Worm (Caenorhabditis elegans) whole organism, L2 larva: ENCODE data around the gene best-20.

Source experiments
- ZK546.5 ChIP-seq: sonication (generic microtip); optimal IDR thresholded peaks from 2 replicates; lab custom pipeline; 2017; ENCODE audit warnings: missing biosample characterization, missing genetic modification characterization
- ceh-16 ChIP-seq: fragments of 150-350 bp; optimal IDR thresholded peaks from 2 replicates; lab custom pipeline; 2014; ENCODE audit warnings: missing biosample characterization, missing genetic modification characterization
- ceh-82 ChIP-seq: fragments of 150-350 bp; optimal IDR thresholded peaks from 2 replicates; lab custom pipeline; 2014; ENCODE audit warnings: missing biosample characterization, missing genetic modification characterization
- elt-1 ChIP-seq: fragments of 150-350 bp; optimal IDR thresholded peaks from 2 replicates; lab custom pipeline; 2014; ENCODE audit warnings: missing biosample characterization, missing genetic modification characterization
- nhr-12 ChIP-seq: fragments of 150-350 bp; optimal IDR thresholded peaks from 2 replicates; lab custom pipeline; 2014; ENCODE audit warnings: missing biosample characterization, missing genetic modification characterization
- nhr-237 ChIP-seq: fragments of 150-350 bp; optimal IDR thresholded peaks from 2 replicates; lab custom pipeline; 2014; ENCODE audit warnings: missing biosample characterization, missing genetic modification characterization
- nhr-25 ChIP-seq: fragments of 150-350 bp; sonication (generic microtip); optimal IDR thresholded peaks from 3 replicates; lab custom pipeline; 2014; ENCODE audit warnings: missing biosample characterization, missing genetic modification characterization
- nhr-77 ChIP-seq: fragments of 150-350 bp; optimal IDR thresholded peaks from 2 replicates; lab custom pipeline; 2014; ENCODE audit warnings: missing biosample characterization, missing genetic modification characterization
- snpc-4 ChIP-seq: fragments of 150-350 bp; optimal IDR thresholded peaks from 2 replicates; lab custom pipeline; 2014; ENCODE audit warnings: missing biosample characterization, missing genetic modification characterization
- unc-39 ChIP-seq: fragments of 150-350 bp; optimal IDR thresholded peaks from 2 replicates; lab custom pipeline; 2014; ENCODE audit warnings: missing biosample characterization, missing genetic modification characterization
- unc-55 ChIP-seq: fragments of 150-350 bp; sonication (generic microtip); optimal IDR thresholded peaks from 3 replicates; lab custom pipeline; 2014; ENCODE audit warnings: missing biosample characterization, missing genetic modification reagents, missing genetic modification characterization
- ztf-4 ChIP-seq: fragments of 150-350 bp; optimal IDR thresholded peaks from 2 replicates; lab custom pipeline; 2014; ENCODE audit warnings: missing biosample characterization, missing genetic modification characterization

ce11 chrIV:3759823-3760222 lies 3.8 kb downstream of the best-20 start:
- no peak for TF ChIP-seq nhr-25 (tag; lab: Kevin White, UChicago)
- TF ChIP-seq unc-39 (tag; lab: Kevin White, UChicago): no peak
- no peak for TF ChIP-seq ztf-4 (tag; lab: Kevin White, UChicago)
- no peak for TF ChIP-seq unc-55 (GFP tag; lab: Kevin White, UChicago)
- TF ChIP-seq nhr-12: no peak
- TF ChIP-seq ZK546.5 (tag; lab: Kevin White, UChicago): no peak
- no peak for TF ChIP-seq ceh-16 (tag; lab: Kevin White, UChicago)
- TF ChIP-seq nhr-77 (tag; lab: Kevin White, UChicago): no peak
- no peak for TF ChIP-seq ceh-82 (tag; lab: Kevin White, UChicago)
- TF ChIP-seq snpc-4 (tag; lab: Kevin White, UChicago): no peak
- no peak for TF ChIP-seq elt-1 (tag; lab: Kevin White, UChicago)
- no peak for TF ChIP-seq nhr-237 (tag; lab: Kevin White, UChicago)
